Worm (Caenorhabditis elegans): ENCODE results near the gene bath-3.

DNA sequence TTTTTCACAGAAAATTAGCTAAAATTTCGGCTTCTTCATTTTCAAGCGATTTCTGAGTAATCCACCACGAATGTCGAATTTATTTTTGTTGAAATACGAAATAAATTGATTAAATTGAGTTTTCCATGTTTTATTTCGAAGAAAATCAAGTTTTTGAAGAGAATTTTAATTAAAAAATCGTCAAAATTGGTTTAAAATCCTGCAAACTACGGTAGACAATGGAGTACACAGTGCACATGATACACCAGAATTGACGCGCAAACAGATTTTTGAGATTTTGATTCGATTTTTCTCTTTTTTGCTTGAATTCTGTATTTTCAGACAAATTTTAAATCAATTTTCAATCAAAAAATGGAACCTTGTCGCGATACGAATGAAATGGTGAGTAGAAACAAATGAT, 3.0 kb upstream of the bath-3 start, which contains the start of gene F59H6.14:
- TF ChIP-seq lin-39 (tag; optimal IDR thresholded peaks at IDR 0.05) (no peak), egl-27 (tag; optimal IDR thresholded peaks at IDR 0.05) (no peak), snpc-4 (tag; optimal IDR thresholded peaks at IDR 0.05) (no peak), Y55F3AM.14 (GFP tag; optimal IDR thresholded peaks at IDR 0.05) (no peak)

Measured in whole organism, L2 larva.